ENCODE assay signal across 1 fruit fly cellular context in the genomic region with DNA sequence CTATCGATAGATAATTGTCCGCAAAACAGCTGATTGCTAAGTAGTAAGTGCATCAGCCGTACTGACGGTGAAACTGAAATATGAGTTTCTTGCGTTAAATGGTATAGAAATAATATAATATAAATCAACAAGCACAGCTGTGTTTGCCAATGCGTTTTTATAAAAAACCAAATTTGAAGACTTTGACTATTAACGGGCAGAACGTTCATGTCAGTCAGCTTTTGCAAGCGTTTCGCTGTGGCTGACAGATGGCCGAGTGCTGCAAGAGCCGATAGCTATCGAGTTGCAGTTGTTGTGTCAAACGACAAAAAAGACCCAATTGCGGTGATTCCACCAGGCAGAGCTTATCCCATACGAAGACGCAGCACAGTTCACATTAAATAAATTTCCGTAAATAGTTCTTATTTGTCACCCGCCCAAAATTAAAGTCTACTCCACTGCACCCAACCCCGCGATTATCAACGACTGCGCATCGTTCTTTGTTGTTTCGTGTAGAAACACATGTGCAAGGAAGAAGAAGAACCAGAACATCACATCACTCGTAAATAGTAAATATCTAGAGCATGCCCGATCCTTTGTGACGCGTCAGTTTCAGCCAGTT.
TF ChIP-seq lines count a peak whose summit lies in the region.

A gene (minus strand): TSS at position 51 of the 601 bp plus-strand sequence.
A gene (plus strand): TSS at position 296 of the 601 bp plus-strand sequence.

TF ChIP-seq in whole organism, embryonic, 481 proteins besides CTCF, POLR2A, EP300 and RAD21 (continued from another document and continues in another):
- TF ChIP-seq cas (GFP tag; IDR thresholded peaks at IDR 0.05; lab: Robert Waterston, UW) = no peak
- peak; percentile 33 for TF ChIP-seq mam (GFP tag; optimal IDR thresholded peaks at IDR 0.05; lab: Kevin White, UChicago)
- TF ChIP-seq chif (GFP tag; optimal IDR thresholded peaks at IDR 0.05; lab: Kevin White, UChicago) = peak in 1 of 2 experiments; percentile 23
- TF ChIP-seq ranshi (GFP tag; IDR thresholded peaks at IDR 0.05; lab: Robert Waterston, UW) = 0 out of 2 replicates have a peak, but pooled peaks have one; percentile 15
- TF ChIP-seq CG17802 (tag; optimal IDR thresholded peaks at IDR 0.05; lab: Kevin White, UChicago) = peak; percentile 4
- no peak for TF ChIP-seq CrebB (tag; optimal IDR thresholded peaks at IDR 0.05; lab: Kevin White, UChicago)
- TF ChIP-seq CG10565 (GFP tag; optimal IDR thresholded peaks at IDR 0.05; lab: Kevin White, UChicago) = no peak
- TF ChIP-seq CG2202 (tag; optimal IDR thresholded peaks at IDR 0.05; lab: Kevin White, UChicago) = no peak
- TF ChIP-seq p53 (GFP tag; optimal IDR thresholded peaks at IDR 0.05; lab: Kevin White, UChicago) = no peak
- TF ChIP-seq pan (optimal IDR thresholded peaks at IDR 0.05; lab: Kevin White, UChicago) = no peak
- no peak for TF ChIP-seq pan (GFP tag; optimal IDR thresholded peaks at IDR 0.05 in 1 of 2, IDR thresholded peaks at IDR 0.05 in 1 of 2)
- TF ChIP-seq CG2120 (GFP tag; optimal IDR thresholded peaks at IDR 0.05; lab: Kevin White, UChicago) = peak; percentile 27
- TF ChIP-seq maf-S (GFP tag; optimal IDR thresholded peaks at IDR 0.05; lab: Kevin White, UChicago) = no peak
- 0 out of 2 replicates have a peak, but pooled peaks have one; percentile 25 for TF ChIP-seq CG31441 (GFP tag; IDR thresholded peaks at IDR 0.05; lab: Robert Waterston, UW)
- no peak for TF ChIP-seq pfk (GFP tag; optimal IDR thresholded peaks at IDR 0.05; lab: Kevin White, UChicago)
- TF ChIP-seq Stat92E (GFP tag; optimal IDR thresholded peaks at IDR 0.05; lab: Kevin White, UChicago) = no peak
- TF ChIP-seq Dll (GFP tag; IDR thresholded peaks at IDR 0.05; lab: Robert Waterston, UW; ENCODE audit: partially characterized antibody) = peak; percentile 82
- peak; percentile 29 for TF ChIP-seq disco-r (GFP tag; optimal IDR thresholded peaks at IDR 0.05; lab: Kevin White, UChicago)
- TF ChIP-seq Dip3 (GFP tag; optimal IDR thresholded peaks at IDR 0.05; lab: Kevin White, UChicago) = peak; percentile 22
- TF ChIP-seq row (GFP tag; IDR thresholded peaks at IDR 0.05; lab: Robert Waterston, UW) = peak; percentile 50
- no peak for TF ChIP-seq CG31224 (GFP tag; IDR thresholded peaks at IDR 0.05; lab: Robert Waterston, UW)
- TF ChIP-seq bab2 (GFP tag; optimal IDR thresholded peaks at IDR 0.05; lab: Kevin White, UChicago) = no peak
- no peak for TF ChIP-seq onecut (GFP tag; IDR thresholded peaks at IDR 0.05; lab: Robert Waterston, UW)
- no peak for TF ChIP-seq Sox102F (GFP tag; optimal IDR thresholded peaks at IDR 0.05; lab: Kevin White, UChicago)
- no peak for TF ChIP-seq CG3726 (GFP tag; IDR thresholded peaks at IDR 0.05; lab: Robert Waterston, UW)
- no peak for TF ChIP-seq CG7556 (GFP tag; optimal IDR thresholded peaks at IDR 0.05; lab: Kevin White, UChicago)
- no peak for TF ChIP-seq E2f1 (GFP tag; IDR thresholded peaks at IDR 0.05; lab: Robert Waterston, UW)
- peak; percentile 62; the same call in 2 of the 3 replicates for TF ChIP-seq CG34224 (GFP tag; IDR thresholded peaks at IDR 0.05; lab: Robert Waterston, UW; ENCODE audit: partially characterized antibody)
- peak; percentile 60; the same call in 1 of the 2 replicates for TF ChIP-seq tna (GFP tag; IDR thresholded peaks at IDR 0.05; lab: Robert Waterston, UW; ENCODE audit: partially characterized antibody)
- peak; percentile 55; the same call in 1 of the 2 replicates for TF ChIP-seq NFAT (GFP tag; IDR thresholded peaks at IDR 0.05; lab: Robert Waterston, UW)
- TF ChIP-seq CG13894 (tag; optimal IDR thresholded peaks at IDR 0.05; lab: Kevin White, UChicago) = no peak
- no peak for TF ChIP-seq hkb (optimal IDR thresholded peaks at IDR 0.05; lab: Kevin White, UChicago)
- TF ChIP-seq hkb (GFP tag; IDR thresholded peaks at IDR 0.05; lab: Robert Waterston, UW) = no peak
- no peak for TF ChIP-seq trh (GFP tag; optimal IDR thresholded peaks at IDR 0.05; lab: Kevin White, UChicago)
- TF ChIP-seq Ets65A (GFP tag; lab: Kevin White, UChicago) = peak; percentile 93
- peak; percentile 84 for TF ChIP-seq CG13287 (GFP tag; IDR thresholded peaks at IDR 0.05; lab: Robert Waterston, UW; ENCODE audit: partially characterized antibody)
- peak; percentile 5 for TF ChIP-seq CG13775 (GFP tag; optimal IDR thresholded peaks at IDR 0.05; lab: Kevin White, UChicago)
- no peak for TF ChIP-seq sd (tag; optimal IDR thresholded peaks at IDR 0.05; lab: Kevin White, UChicago)
- TF ChIP-seq dati (GFP tag; IDR thresholded peaks at IDR 0.05; lab: Robert Waterston, UW) = no peak
- no peak for TF ChIP-seq pnt (GFP tag; optimal IDR thresholded peaks at IDR 0.05; lab: Kevin White, UChicago)
- no peak for TF ChIP-seq Poxn (GFP tag; IDR thresholded peaks at IDR 0.05; lab: Robert Waterston, UW)
- TF ChIP-seq Hr3 (GFP tag; optimal IDR thresholded peaks at IDR 0.05; lab: Kevin White, UChicago) = peak; percentile 33
- no peak for TF ChIP-seq ase (GFP tag; IDR thresholded peaks at IDR 0.05; lab: Robert Waterston, UW)
- peak; percentile 60 for TF ChIP-seq MESR4 (GFP tag; optimal IDR thresholded peaks at IDR 0.05; lab: Kevin White, UChicago)
- no peak for TF ChIP-seq CG8478 (optimal IDR thresholded peaks at IDR 0.05; lab: Kevin White, UChicago)
- TF ChIP-seq amos (GFP tag; IDR thresholded peaks at IDR 0.05; lab: Robert Waterston, UW; ENCODE audit: partially characterized antibody) = peak; percentile 94
- TF ChIP-seq CG17359 (tag; optimal IDR thresholded peaks at IDR 0.05; lab: Kevin White, UChicago) = no peak
- peak; percentile 73 for TF ChIP-seq Rfx (GFP tag; IDR thresholded peaks at IDR 0.05; lab: Robert Waterston, UW)
- TF ChIP-seq al (GFP tag; IDR thresholded peaks at IDR 0.05; lab: Robert Waterston, UW) = no peak
- peak; percentile 71 for TF ChIP-seq CG4617 (GFP tag; optimal IDR thresholded peaks at IDR 0.05; lab: Kevin White, UChicago; ENCODE audit: borderline replicate concordance)
- TF ChIP-seq CG3065 (GFP tag; optimal IDR thresholded peaks at IDR 0.05; lab: Kevin White, UChicago) = no peak
- TF ChIP-seq tup (GFP tag; optimal IDR thresholded peaks at IDR 0.05; lab: Kevin White, UChicago) = no peak
- TF ChIP-seq Ptx1 (GFP tag; IDR thresholded peaks at IDR 0.05; lab: Robert Waterston, UW) = 0 out of 2 replicates have a peak, but pooled peaks have one; percentile 8
- TF ChIP-seq MTF-1 (GFP tag; optimal IDR thresholded peaks at IDR 0.05; lab: Kevin White, UChicago; ENCODE audit: borderline replicate concordance) = no peak
- TF ChIP-seq fd102C (GFP tag; optimal IDR thresholded peaks at IDR 0.05; lab: Kevin White, UChicago) = no peak
- no peak for TF ChIP-seq CG10209 (GFP tag; optimal IDR thresholded peaks at IDR 0.05; lab: Kevin White, UChicago)
- no peak for TF ChIP-seq CG15696 (tag; optimal IDR thresholded peaks at IDR 0.05; lab: Kevin White, UChicago)
- no peak for TF ChIP-seq CG17612 (GFP tag; IDR thresholded peaks at IDR 0.05; lab: Robert Waterston, UW)
- no peak for TF ChIP-seq zf30C (GFP tag; optimal IDR thresholded peaks at IDR 0.05; lab: Kevin White, UChicago)
- TF ChIP-seq hth (optimal IDR thresholded peaks at IDR 0.05; lab: Kevin White, UChicago) = no peak
- no peak for TF ChIP-seq CG10979 (tag; optimal IDR thresholded peaks at IDR 0.05; lab: Kevin White, UChicago)
- TF ChIP-seq Dbx (GFP tag; IDR thresholded peaks at IDR 0.05; lab: Robert Waterston, UW) = no peak
- no peak for TF ChIP-seq Antp (GFP tag; optimal IDR thresholded peaks at IDR 0.05; lab: Kevin White, UChicago)
- peak; percentile 43 for TF ChIP-seq sisA (GFP tag; IDR thresholded peaks at IDR 0.05; lab: Robert Waterston, UW)
- TF ChIP-seq ci (GFP tag; IDR thresholded peaks at IDR 0.05; lab: Robert Waterston, UW) = no peak
- TF ChIP-seq Sin3A (optimal IDR thresholded peaks at IDR 0.05; lab: Kevin White, UChicago) = peak; percentile 90
- TF ChIP-seq sima (GFP tag; optimal IDR thresholded peaks at IDR 0.05; lab: Kevin White, UChicago) = no peak
- peak; percentile 61 for TF ChIP-seq slbo (GFP tag; IDR thresholded peaks at IDR 0.05; lab: Robert Waterston, UW)
- TF ChIP-seq Ets97D (GFP tag; optimal IDR thresholded peaks at IDR 0.05; lab: Kevin White, UChicago) = peak; percentile 74
- TF ChIP-seq E2f2 (GFP tag; IDR thresholded peaks at IDR 0.05; lab: Robert Waterston, UW) = peak; percentile 75
- no peak for TF ChIP-seq ind (GFP tag; optimal IDR thresholded peaks at IDR 0.05; lab: Kevin White, UChicago)
- TF ChIP-seq CG14860 (GFP tag; IDR thresholded peaks at IDR 0.05; lab: Robert Waterston, UW; ENCODE audit: partially characterized antibody) = peak; percentile 82
- peak; percentile 74 for TF ChIP-seq sens (GFP tag; lab: Kevin White, UChicago)
- peak; percentile 26 for TF ChIP-seq Hmr (GFP tag; optimal IDR thresholded peaks at IDR 0.05; lab: Kevin White, UChicago)
- TF ChIP-seq Fer1 (GFP tag; optimal IDR thresholded peaks at IDR 0.05; lab: Kevin White, UChicago) = no peak
- no peak for TF ChIP-seq cad (GFP tag; optimal IDR thresholded peaks at IDR 0.05; lab: Kevin White, UChicago)
- TF ChIP-seq Lpt (GFP tag; optimal IDR thresholded peaks at IDR 0.05; lab: Kevin White, UChicago) = no peak
- no peak for TF ChIP-seq CG4328 (GFP tag; optimal IDR thresholded peaks at IDR 0.05; lab: Kevin White, UChicago)
- TF ChIP-seq grau (tag; optimal IDR thresholded peaks at IDR 0.05; lab: Kevin White, UChicago) = no peak
- TF ChIP-seq fd3F (GFP tag; optimal IDR thresholded peaks at IDR 0.05; lab: Kevin White, UChicago) = no peak
- TF ChIP-seq Asciz (GFP tag; optimal IDR thresholded peaks at IDR 0.05; lab: Kevin White, UChicago) = no peak
- no peak for TF ChIP-seq Dad (GFP tag; optimal IDR thresholded peaks at IDR 0.05; lab: Kevin White, UChicago)
- TF ChIP-seq CG4404 (GFP tag; IDR thresholded peaks at IDR 0.05; lab: Robert Waterston, UW) = no peak
- TF ChIP-seq CG10274 (GFP tag; optimal IDR thresholded peaks at IDR 0.05; lab: Kevin White, UChicago) = no peak
- peak; percentile 84 for TF ChIP-seq Scr (GFP tag; IDR thresholded peaks at IDR 0.05; lab: Robert Waterston, UW; ENCODE audit: partially characterized antibody)
- peak; percentile 53 for TF ChIP-seq CG14710 (tag; optimal IDR thresholded peaks at IDR 0.05; lab: Kevin White, UChicago)
- TF ChIP-seq CG12219 (GFP tag; optimal IDR thresholded peaks at IDR 0.05; lab: Kevin White, UChicago) = no peak
- TF ChIP-seq CG3847 (GFP tag; IDR thresholded peaks at IDR 0.05; lab: Robert Waterston, UW) = no peak
- TF ChIP-seq toy (GFP tag; IDR thresholded peaks at IDR 0.05; lab: Robert Waterston, UW) = no peak
- no peak for TF ChIP-seq wek (GFP tag; optimal IDR thresholded peaks at IDR 0.05; lab: Kevin White, UChicago)
- peak; percentile 15 for TF ChIP-seq CG10267 (tag; optimal IDR thresholded peaks at IDR 0.05; lab: Kevin White, UChicago)
- no peak for TF ChIP-seq sens-2 (GFP tag; IDR thresholded peaks at IDR 0.05; lab: Robert Waterston, UW)
- peak; percentile 53 for TF ChIP-seq Lhr (GFP tag; optimal IDR thresholded peaks at IDR 0.05; lab: Kevin White, UChicago)
- TF ChIP-seq ERR (GFP tag; optimal IDR thresholded peaks at IDR 0.05; lab: Kevin White, UChicago) = no peak
- peak; percentile 67 for TF ChIP-seq Dp (GFP tag; optimal IDR thresholded peaks at IDR 0.05; lab: Kevin White, UChicago)
- no peak for TF ChIP-seq CG13296 (GFP tag; optimal IDR thresholded peaks at IDR 0.05; lab: Kevin White, UChicago)
- no peak for TF ChIP-seq wor (GFP tag; IDR thresholded peaks at IDR 0.05; lab: Robert Waterston, UW)
- no peak for TF ChIP-seq Optix (GFP tag; IDR thresholded peaks at IDR 0.05; lab: Robert Waterston, UW)
- no peak for TF ChIP-seq CG15479 (GFP tag; optimal IDR thresholded peaks at IDR 0.05; lab: Kevin White, UChicago)
- TF ChIP-seq CG4854 (GFP tag; optimal IDR thresholded peaks at IDR 0.05; lab: Kevin White, UChicago) = no peak
- peak; percentile 80 for TF ChIP-seq dm (GFP tag; optimal IDR thresholded peaks at IDR 0.05; lab: Kevin White, UChicago)
- no peak for TF ChIP-seq CG18619 (GFP tag; optimal IDR thresholded peaks at IDR 0.05; lab: Kevin White, UChicago)
- no peak for TF ChIP-seq lab (GFP tag; optimal IDR thresholded peaks at IDR 0.05; lab: Kevin White, UChicago)
- TF ChIP-seq Nf-YA (GFP tag; IDR thresholded peaks at IDR 0.05; lab: Robert Waterston, UW) = no peak
- no peak for TF ChIP-seq ab (GFP tag; optimal IDR thresholded peaks at IDR 0.05; lab: Kevin White, UChicago)
- TF ChIP-seq Dfd (GFP tag; optimal IDR thresholded peaks at IDR 0.05; lab: Kevin White, UChicago) = no peak
- no peak for TF ChIP-seq CG15073 (GFP tag; optimal IDR thresholded peaks at IDR 0.05; lab: Kevin White, UChicago)
- no peak for TF ChIP-seq CG4360 (GFP tag; IDR thresholded peaks at IDR 0.05; lab: Robert Waterston, UW)
- TF ChIP-seq CG7839 (tag; optimal IDR thresholded peaks at IDR 0.05; lab: Kevin White, UChicago) = no peak
- TF ChIP-seq CG12769 (tag; optimal IDR thresholded peaks at IDR 0.05; lab: Kevin White, UChicago) = no peak
- no peak for TF ChIP-seq CG18476 (GFP tag; optimal IDR thresholded peaks at IDR 0.05; lab: Kevin White, UChicago)
- TF ChIP-seq shn (GFP tag; optimal IDR thresholded peaks at IDR 0.05; lab: Kevin White, UChicago) = no peak
- TF ChIP-seq CG4282 (GFP tag; optimal IDR thresholded peaks at IDR 0.05; lab: Kevin White, UChicago) = no peak
- TF ChIP-seq pum (GFP tag; optimal IDR thresholded peaks at IDR 0.05; lab: Kevin White, UChicago) = no peak
- no peak for TF ChIP-seq CG1024 (GFP tag; IDR thresholded peaks at IDR 0.05; lab: Robert Waterston, UW)
- TF ChIP-seq fu2 (GFP tag; optimal IDR thresholded peaks at IDR 0.05; lab: Kevin White, UChicago) = no peak
- no peak for TF ChIP-seq az2 (GFP tag; optimal IDR thresholded peaks at IDR 0.05; lab: Kevin White, UChicago)
- TF ChIP-seq zen (tag; optimal IDR thresholded peaks at IDR 0.05; lab: Kevin White, UChicago) = peak; percentile 41
- no peak for TF ChIP-seq CG1602 (GFP tag; optimal IDR thresholded peaks at IDR 0.05; lab: Kevin White, UChicago)
- no peak for TF ChIP-seq sqz (GFP tag; optimal IDR thresholded peaks at IDR 0.05; lab: Kevin White, UChicago)
- no peak for TF ChIP-seq CG43689 (GFP tag; IDR thresholded peaks at IDR 0.05; lab: Robert Waterston, UW)
- no peak for TF ChIP-seq pita (GFP tag; optimal IDR thresholded peaks at IDR 0.05; lab: Kevin White, UChicago)
- peak; percentile 53 for TF ChIP-seq YL-1 (GFP tag; optimal IDR thresholded peaks at IDR 0.05; lab: Kevin White, UChicago)
- no peak for TF ChIP-seq ken (GFP tag; IDR thresholded peaks at IDR 0.05; lab: Robert Waterston, UW)
- peak; percentile 34 for TF ChIP-seq gfzf (GFP tag; optimal IDR thresholded peaks at IDR 0.05; lab: Kevin White, UChicago)
- no peak for TF ChIP-seq HHEX (GFP tag; optimal IDR thresholded peaks at IDR 0.05; lab: Kevin White, UChicago)
- TF ChIP-seq bbx (GFP tag; IDR thresholded peaks at IDR 0.05; lab: Robert Waterston, UW; ENCODE audit: partially characterized antibody) = peak; percentile 83
- no peak for TF ChIP-seq ham (GFP tag; IDR thresholded peaks at IDR 0.05; lab: Robert Waterston, UW)
